Fruit fly (Drosophila melanogaster) whole organism, embryonic: ENCODE results near the gene CG17224.

Experiments used
- Adf1 ChIP-seq: fragments of 200-800 bp; sonication (Bioruptor generic); IDR thresholded peaks from 2 replicates; pipeline ENCODE4 v1.3.6; 2022; ENCODE audit warnings: missing biosample characterization, missing genetic modification characterization
- Atf-2 ChIP-seq: fragments of 200-800 bp; sonication (Bioruptor generic); optimal IDR thresholded peaks from 2 replicates; lab custom pipeline; 2016; ENCODE audit warnings: missing biosample characterization, missing genetic modification characterization
- Blimp-1 ChIP-seq: fragments of 200-800 bp; sonication (Bioruptor generic); optimal IDR thresholded peaks from 3 replicates; lab custom pipeline; 2018; ENCODE audit warnings: missing biosample characterization, missing genetic modification characterization, mild to moderate bottlenecking, moderate library complexity, missing genetic modification reagents
- CG10209 ChIP-seq: fragments of 200-800 bp; sonication (Bioruptor generic); optimal IDR thresholded peaks from 3 replicates; lab custom pipeline; 2017; ENCODE audit warnings: missing biosample characterization, mild to moderate bottlenecking, missing genetic modification characterization, missing genetic modification reagents
- CG10565 ChIP-seq: fragments of 200-800 bp; sonication (Bioruptor generic); optimal IDR thresholded peaks from 3 replicates; lab custom pipeline; 2016; ENCODE audit warnings: missing biosample characterization, mild to moderate bottlenecking, missing genetic modification characterization
- CG11093 ChIP-seq: fragments of 200-800 bp; sonication (Bioruptor generic); IDR thresholded peaks from 3 replicates; pipeline ENCODE4 v1.3.6; 2022; ENCODE audit warnings: missing biosample characterization, missing genetic modification characterization
- CG11504 ChIP-seq: fragments of 200-800 bp; sonication (Bioruptor generic); optimal IDR thresholded peaks from 3 replicates; lab custom pipeline; 2019; ENCODE audit warnings: missing biosample characterization, mild to moderate bottlenecking, missing genetic modification characterization, moderate library complexity
- CG1233 ChIP-seq: fragments of 200-800 bp; sonication (Bioruptor generic); optimal IDR thresholded peaks from 4 replicates; lab custom pipeline; 2018; ENCODE audit warnings: missing biosample characterization, mild to moderate bottlenecking, missing genetic modification characterization
- CG13894 ChIP-seq: fragments of 200-800 bp; sonication (Bioruptor generic); optimal IDR thresholded peaks from 3 replicates; lab custom pipeline; 2018; ENCODE audit warnings: missing biosample characterization, mild to moderate bottlenecking, missing genetic modification characterization, moderate library complexity
- CG17568 ChIP-seq: fragments of 200-800 bp; sonication (Bioruptor generic); optimal IDR thresholded peaks from 2 replicates; lab custom pipeline; 2018; ENCODE audit warnings: missing biosample characterization, mild to moderate bottlenecking, missing genetic modification characterization, moderate library complexity
- CG2875 ChIP-seq: fragments of 200-800 bp; sonication (Bioruptor generic); optimal IDR thresholded peaks from 2 replicates; lab custom pipeline; 2017; ENCODE audit warnings: missing biosample characterization, mild to moderate bottlenecking, missing genetic modification characterization, missing genetic modification reagents
- CG3065 ChIP-seq: fragments of 200-800 bp; sonication (Bioruptor generic); optimal IDR thresholded peaks from 2 replicates; lab custom pipeline; 2016; ENCODE audit warnings: missing biosample characterization, missing genetic modification characterization
- CG31224 ChIP-seq: fragments of 200-800 bp; sonication (Bioruptor generic); IDR thresholded peaks from 2 replicates; pipeline ENCODE4 v1.3.6; 2022; ENCODE audit warnings: missing biosample characterization, missing genetic modification characterization
- CG4730 ChIP-seq: fragments of 200-800 bp; sonication (Bioruptor generic); IDR thresholded peaks from 2 replicates; pipeline ENCODE4 v1.3.6; 2022; ENCODE audit warnings: missing biosample characterization, missing genetic modification characterization
- CG6654 ChIP-seq: fragments of 200-800 bp; sonication (Bioruptor generic); optimal IDR thresholded peaks from 2 replicates; lab custom pipeline; 2017; ENCODE audit warnings: missing biosample characterization, mild to moderate bottlenecking, missing genetic modification characterization
- CG6683 ChIP-seq: fragments of 200-800 bp; sonication (Bioruptor generic); optimal IDR thresholded peaks from 2 replicates; lab custom pipeline; 2017; ENCODE audit warnings: missing biosample characterization, mild to moderate bottlenecking, missing genetic modification characterization, missing genetic modification reagents
- CG6765 ChIP-seq: fragments of 200-800 bp; sonication (Bioruptor generic); optimal IDR thresholded peaks from 3 replicates; lab custom pipeline; 2017; ENCODE audit warnings: missing biosample characterization, mild to moderate bottlenecking, missing genetic modification characterization
- CG7928 ChIP-seq: fragments of 200-800 bp; sonication (Bioruptor generic); optimal IDR thresholded peaks from 2 replicates; lab custom pipeline; 2017; ENCODE audit warnings: missing biosample characterization, mild to moderate bottlenecking, missing genetic modification characterization
- CG8089 ChIP-seq: fragments of 200-800 bp; sonication (Bioruptor generic); optimal IDR thresholded peaks from 3 replicates; lab custom pipeline; 2016; ENCODE audit warnings: missing biosample characterization, missing genetic modification characterization
- CG8765 ChIP-seq: fragments of 200-800 bp; sonication (Bioruptor generic); IDR thresholded peaks from 2 replicates; pipeline ENCODE4 v1.3.6; 2022; ENCODE audit warnings: missing biosample characterization, missing genetic modification characterization
- CG8924 ChIP-seq: fragments of 200-800 bp; optimal IDR thresholded peaks from 3 replicates; lab custom pipeline; 2019; ENCODE audit warnings: missing biosample characterization, mild to moderate bottlenecking, missing genetic modification characterization, moderate library complexity
- CG8944 ChIP-seq: fragments of 200-800 bp; sonication (Bioruptor generic); optimal IDR thresholded peaks from 3 replicates; lab custom pipeline; 2016; ENCODE audit warnings: missing biosample characterization, missing genetic modification characterization
- CTCF ChIP-seq: fragments of 200-800 bp; sonication (Bioruptor generic); optimal IDR thresholded peaks from 2 replicates; lab custom pipeline; 2017; ENCODE audit warnings: missing biosample characterization, mild to moderate bottlenecking, missing genetic modification characterization, moderate library complexity
- CkIIα-i1 ChIP-seq: fragments of 200-800 bp; sonication (Bioruptor generic); IDR thresholded peaks from 2 replicates; pipeline ENCODE4 v1.3.6; 2022; ENCODE audit warnings: missing biosample characterization, missing genetic modification characterization
- Doc2 ChIP-seq: fragments of 200-800 bp; sonication (Bioruptor generic); IDR thresholded peaks from 2 replicates; pipeline ENCODE4 v1.3.6; 2022; ENCODE audit warnings: missing biosample characterization, missing genetic modification characterization
- Elba2 ChIP-seq: fragments of 200-800 bp; sonication (Bioruptor generic); optimal IDR thresholded peaks from 3 replicates; lab custom pipeline; 2016; ENCODE audit warnings: missing biosample characterization, missing genetic modification characterization
- Mad ChIP-seq: fragments of 200-800 bp; sonication (Bioruptor generic); optimal IDR thresholded peaks from 2 replicates; lab custom pipeline; 2016; ENCODE audit warnings: missing biosample characterization, missing genetic modification characterization
- Opbp ChIP-seq: fragments of 200-800 bp; sonication (Bioruptor generic); IDR thresholded peaks from 3 replicates; pipeline ENCODE4 v1.3.6; 2022; ENCODE audit warnings: missing biosample characterization, missing genetic modification characterization; ENCODE audit not compliant: partially characterized antibody
- Pdp1 ChIP-seq, 2 experiments: fragments of 200-800 bp; sonication (Bioruptor generic); optimal IDR thresholded peaks; 3 replicates each; lab custom pipeline; 2016; ENCODE audit warnings: missing biosample characterization in 2 of 2, missing genetic modification characterization in 2 of 2, mild to moderate bottlenecking in 1 of 2, moderate library complexity in 1 of 2
- Scr ChIP-seq: fragments of 200-800 bp; sonication (Bioruptor generic); IDR thresholded peaks from 2 replicates; pipeline ENCODE4 v1.3.6; 2022; ENCODE audit warnings: missing biosample characterization, missing genetic modification characterization; ENCODE audit not compliant: partially characterized antibody
- Sry-β ChIP-seq: fragments of 200-800 bp; sonication (Bioruptor generic); optimal IDR thresholded peaks from 2 replicates; lab custom pipeline; 2018; ENCODE audit warnings: missing biosample characterization, mild to moderate bottlenecking, missing genetic modification characterization, moderate library complexity
- TFAM ChIP-seq: fragments of 200-800 bp; sonication (Bioruptor generic); optimal IDR thresholded peaks from 2 replicates; lab custom pipeline; 2017; ENCODE audit warnings: missing biosample characterization, missing genetic modification characterization, inconsistent platforms
- ab ChIP-seq: fragments of 200-800 bp; sonication (Bioruptor generic); optimal IDR thresholded peaks from 2 replicates; lab custom pipeline; 2016; ENCODE audit warnings: missing biosample characterization, missing genetic modification characterization
- ac ChIP-seq: fragments of 200-800 bp; sonication (Bioruptor generic); optimal IDR thresholded peaks from 3 replicates; lab custom pipeline; 2017; ENCODE audit warnings: missing biosample characterization, mild to moderate bottlenecking, missing genetic modification characterization
- bowl ChIP-seq: fragments of 200-800 bp; sonication (Bioruptor generic); IDR thresholded peaks from 2 replicates; pipeline ENCODE4 v1.3.6; 2022; ENCODE audit warnings: missing biosample characterization, missing genetic modification characterization
- cwo ChIP-seq: fragments of 200-800 bp; sonication (Bioruptor generic); optimal IDR thresholded peaks from 3 replicates; lab custom pipeline; 2017; ENCODE audit warnings: missing biosample characterization, missing genetic modification characterization, mild to moderate bottlenecking, moderate library complexity, missing genetic modification reagents
- dmrt99B ChIP-seq: fragments of 200-800 bp; sonication (Bioruptor generic); optimal IDR thresholded peaks from 2 replicates; lab custom pipeline; 2018; ENCODE audit warnings: missing biosample characterization, mild to moderate bottlenecking, missing genetic modification characterization, moderate library complexity
- en ChIP-seq: fragments of 200-800 bp; sonication (Bioruptor generic); optimal IDR thresholded peaks from 2 replicates; lab custom pipeline; 2016; ENCODE audit warnings: missing biosample characterization, missing genetic modification characterization
- exex ChIP-seq: fragments of 200-800 bp; sonication (Bioruptor generic); optimal IDR thresholded peaks from 4 replicates; lab custom pipeline; 2018; ENCODE audit warnings: missing biosample characterization, mild to moderate bottlenecking, missing genetic modification characterization, moderate library complexity
- hbn ChIP-seq: fragments of 200-800 bp; sonication (Bioruptor generic); IDR thresholded peaks from 2 replicates; pipeline ENCODE4 v1.3.6; 2022; ENCODE audit warnings: missing biosample characterization, missing genetic modification characterization; ENCODE audit not compliant: partially characterized antibody
- hth ChIP-seq: fragments of >200 bp; optimal IDR thresholded peaks from 2 replicates; lab custom pipeline; 2017; ENCODE audit warnings: inconsistent platforms
- insv ChIP-seq, 2 experiments: fragments of 200-800 bp; sonication (Bioruptor generic); optimal IDR thresholded peaks; 3 replicates each; lab custom pipeline; 2016 to 2018; ENCODE audit warnings: missing biosample characterization in 2 of 2, missing genetic modification characterization in 2 of 2
- lmd ChIP-seq: fragments of 200-800 bp; sonication (Bioruptor generic); IDR thresholded peaks from 2 replicates; pipeline ENCODE4 v1.3.6; 2022; ENCODE audit warnings: missing biosample characterization, missing genetic modification characterization
- odd ChIP-seq: fragments of 200-800 bp; sonication (Bioruptor generic); optimal IDR thresholded peaks from 2 replicates; lab custom pipeline; 2017; ENCODE audit warnings: missing biosample characterization, mild to moderate bottlenecking, missing genetic modification characterization
- pb ChIP-seq: fragments of 200-800 bp; sonication (Bioruptor generic); optimal IDR thresholded peaks from 3 replicates; lab custom pipeline; 2016; ENCODE audit warnings: missing biosample characterization, missing genetic modification characterization
- pnt ChIP-seq: fragments of 200-800 bp; sonication (Bioruptor generic); optimal IDR thresholded peaks from 3 replicates; lab custom pipeline; 2016; ENCODE audit warnings: missing biosample characterization, missing genetic modification characterization
- rib ChIP-seq: fragments of 200-800 bp; sonication (Bioruptor generic); IDR thresholded peaks from 2 replicates; pipeline ENCODE4 v1.3.6; 2022; ENCODE audit warnings: missing biosample characterization, missing genetic modification characterization
- ro ChIP-seq: fragments of 200-800 bp; sonication (Bioruptor generic); IDR thresholded peaks from 2 replicates; pipeline ENCODE4 v1.3.6; 2022; ENCODE audit warnings: missing biosample characterization, missing genetic modification characterization
- vfl ChIP-seq: fragments of 200-800 bp; sonication (Bioruptor generic); optimal IDR thresholded peaks from 2 replicates; lab custom pipeline; 2016; ENCODE audit warnings: missing biosample characterization, missing genetic modification characterization
- zfh2 ChIP-seq: fragments of 200-800 bp; sonication (Bioruptor generic); optimal IDR thresholded peaks from 2 replicates; lab custom pipeline; 2016; ENCODE audit warnings: missing biosample characterization, missing genetic modification characterization

The CG17224 gene

dm6 chr2L:2987681-2988381, 30.3 kb downstream of the CG17224 start, which contains the start of the genes Chd1 and Bem46 (continued):
- TF ChIP-seq en (GFP tag; lab: Kevin White, UChicago) (no peak), CG31224 (GFP tag; lab: Robert Waterston, UW) (peak; percentile 54; the same call in 1 of the 2 replicates), CG10209 (GFP tag; lab: Kevin White, UChicago) (peak; percentile 83), CG8944 (GFP tag; lab: Kevin White, UChicago) (peak; percentile 70), CG7928 (peak; percentile 38), pnt (peak; percentile 74), ro (GFP tag; lab: Robert Waterston, UW) (peak; percentile 74), CG13894 (peak; percentile 76), hbn (GFP tag; lab: Robert Waterston, UW) (no peak), CG17568 (GFP tag; lab: Kevin White, UChicago) (no peak), Scr (GFP tag; lab: Robert Waterston, UW) (peak; percentile 74), CG2875 (peak; percentile 77), Sry-β (GFP tag; lab: Kevin White, UChicago) (peak; percentile 96), rib (GFP tag; lab: Robert Waterston, UW) (peak; percentile 78), CG10565 (GFP tag; lab: Kevin White, UChicago) (peak; percentile 19), CG4730 (GFP tag; lab: Robert Waterston, UW) (peak; percentile 86), Adf1 (GFP tag; lab: Robert Waterston, UW) (peak; percentile 40; the same call in 1 of the 2 replicates), TFAM (GFP tag; lab: Kevin White, UChicago) (no peak), hth (lab: Kevin White, UChicago) (no peak), CG8924 (tag; lab: Kevin White, UChicago) (peak; percentile 88), dmrt99B (tag; lab: Kevin White, UChicago) (no peak), bowl (GFP tag; lab: Robert Waterston, UW) (no peak), CG8765 (peak; percentile 66), Elba2 (peak; percentile 1), exex (tag; lab: Kevin White, UChicago) (no peak), CG11093 (GFP tag; lab: Robert Waterston, UW) (peak; percentile 78; the same call in 2 of the 3 replicates), Blimp-1 (GFP tag; lab: Kevin White, UChicago) (no peak), CG6765 (GFP tag; lab: Kevin White, UChicago) (peak; percentile 54), CG1233 (peak; percentile 86), Mad (GFP tag; lab: Kevin White, UChicago) (peak; percentile 79), CG11504 (no peak), cwo (GFP tag; lab: Kevin White, UChicago) (peak; percentile 79), Atf-2 (GFP tag; lab: Kevin White, UChicago) (peak; percentile 57), CG8089 (peak; percentile 57), Doc2 (0 out of 2 replicates have a peak, but pooled peaks have one; percentile 60), lmd (GFP tag; lab: Robert Waterston, UW) (peak; percentile 90), CG3065 (GFP tag; lab: Kevin White, UChicago) (peak; percentile 61), ac (GFP tag; lab: Kevin White, UChicago) (no peak), CkIIα-i1 (no peak), odd (no peak), Opbp (no peak; the same call in 2 of the 3 replicates), ab (GFP tag; lab: Kevin White, UChicago) (peak; percentile 74), pb (GFP tag; lab: Kevin White, UChicago) (no peak), CG6683 (GFP tag; lab: Kevin White, UChicago) (peak; percentile 50), zfh2 (peak; percentile 84), CTCF (GFP tag; lab: Kevin White, UChicago) (no peak), CG6654 (GFP tag; lab: Kevin White, UChicago) (peak; percentile 68), vfl (GFP tag; lab: Kevin White, UChicago) (peak; percentile 73), insv (GFP tag; optimal IDR thresholded peaks at IDR 0.05; lab: Kevin White, UChicago) (peak in 1 of 2 experiments; percentile 54), Pdp1 (GFP tag; optimal IDR thresholded peaks at IDR 0.05; lab: Kevin White, UChicago) (peak; percentile 79 to 82)
